Fruit fly (Drosophila melanogaster) Kc167 (cell line): Measurements from ENCODE around the gene SmD1.

ENCODE experiments used
- Myc ChIP-seq: fragments of >200 bp; optimal IDR thresholded peaks from 2 replicates; lab custom pipeline; 2017; ENCODE audit warnings: missing external identifiers
- Sin3A ChIP-seq: fragments of >200 bp; optimal IDR thresholded peaks from 2 replicates; lab custom pipeline; 2018; ENCODE audit warnings: missing external identifiers
- h ChIP-seq: fragments of >200 bp; optimal IDR thresholded peaks from 3 replicates; lab custom pipeline; 2018; ENCODE audit warnings: missing external identifiers
- insv ChIP-seq: fragments of >200 bp; optimal IDR thresholded peaks from 3 replicates; lab custom pipeline; 2018; ENCODE audit warnings: missing external identifiers
- psq ChIP-seq: fragments of >200 bp; optimal IDR thresholded peaks from 2 replicates; lab custom pipeline; 2017; ENCODE audit warnings: missing external identifiers
- ttk ChIP-seq: sonication (Bioruptor generic); optimal IDR thresholded peaks from 2 replicates; lab custom pipeline; 2017; ENCODE audit warnings: missing external identifiers

SmD1 gene

DNA sequence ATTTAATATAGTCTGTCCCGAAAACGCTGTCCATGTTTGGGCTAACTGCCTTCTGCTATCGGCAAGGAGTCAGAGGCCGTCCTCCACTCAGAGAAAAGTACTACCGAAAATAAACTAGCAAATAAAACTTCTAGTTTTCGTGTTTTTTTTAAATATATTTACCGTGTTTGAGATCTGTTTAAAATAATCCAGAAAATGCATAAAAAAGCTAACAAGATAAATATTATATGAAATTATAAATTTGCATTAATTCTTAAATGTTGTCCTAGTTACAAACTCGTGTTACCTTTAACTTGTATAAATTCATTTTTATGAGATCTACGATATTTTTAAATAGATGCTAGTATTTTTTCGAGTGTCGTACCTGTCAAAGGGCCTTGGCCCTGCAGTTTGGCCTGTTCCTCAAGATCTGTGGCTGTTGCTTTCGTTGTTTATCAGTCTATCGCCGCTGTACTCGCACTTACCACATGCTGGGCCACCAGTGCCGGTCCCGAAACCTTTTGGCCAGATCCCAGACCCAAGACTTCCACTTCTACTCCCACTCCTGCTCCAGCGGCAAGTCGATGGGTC is 30.9 kb downstream of the SmD1 start:
- TF ChIP-seq Sin3A (lab: Kevin White, UChicago) (no peak), ttk (lab: Kevin White, UChicago) (no peak), Myc (no peak), h (lab: Kevin White, UChicago) (no peak), psq (lab: Kevin White, UChicago) (no peak)

DNA sequence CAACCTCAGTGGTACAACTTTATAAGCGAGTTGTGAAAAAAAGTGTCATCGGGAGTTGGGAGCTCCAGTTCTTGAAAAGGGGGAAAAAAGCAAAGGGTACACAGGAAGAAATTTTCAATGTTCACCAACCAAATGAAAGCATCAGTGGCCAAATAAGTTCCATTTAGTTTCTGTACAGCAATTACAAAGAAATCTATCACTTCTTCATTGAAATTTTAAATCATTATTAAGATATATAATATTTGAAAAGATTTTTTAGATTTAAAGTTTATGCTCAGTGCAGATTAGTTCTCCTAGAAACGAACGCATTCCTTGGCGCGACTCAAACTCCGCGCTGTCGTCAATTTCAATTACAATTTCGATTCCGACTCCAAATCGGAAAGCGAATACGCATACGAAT is 33.1 kb downstream of the SmD1 start:
- no peak for TF ChIP-seq insv (lab: Kevin White, UChicago)

DNA sequence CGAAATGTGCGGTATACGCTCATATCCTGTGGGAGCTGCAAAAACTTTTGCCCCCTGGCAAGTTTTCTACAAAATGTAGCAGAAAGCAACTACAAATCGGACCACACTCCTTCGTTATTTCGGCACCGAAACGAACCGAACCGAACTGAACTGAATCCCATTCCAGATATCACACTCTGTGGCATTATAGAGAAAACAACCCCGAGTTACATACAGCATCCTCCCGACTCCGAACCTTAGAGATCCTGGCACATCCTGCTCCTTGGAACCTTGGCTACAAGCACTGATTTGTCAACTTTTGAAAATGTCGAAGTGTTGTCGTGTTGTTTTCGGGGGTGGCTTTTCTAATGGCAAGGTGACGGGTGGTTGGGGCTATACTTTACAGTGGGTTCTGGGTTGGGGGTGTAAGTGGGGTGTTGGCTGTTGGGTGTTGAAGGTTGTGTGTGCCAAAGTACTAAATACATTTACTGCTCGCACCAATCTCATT is 33.9 kb downstream of the SmD1 start:
- TF ChIP-seq psq (lab: Kevin White, UChicago): no peak

DNA sequence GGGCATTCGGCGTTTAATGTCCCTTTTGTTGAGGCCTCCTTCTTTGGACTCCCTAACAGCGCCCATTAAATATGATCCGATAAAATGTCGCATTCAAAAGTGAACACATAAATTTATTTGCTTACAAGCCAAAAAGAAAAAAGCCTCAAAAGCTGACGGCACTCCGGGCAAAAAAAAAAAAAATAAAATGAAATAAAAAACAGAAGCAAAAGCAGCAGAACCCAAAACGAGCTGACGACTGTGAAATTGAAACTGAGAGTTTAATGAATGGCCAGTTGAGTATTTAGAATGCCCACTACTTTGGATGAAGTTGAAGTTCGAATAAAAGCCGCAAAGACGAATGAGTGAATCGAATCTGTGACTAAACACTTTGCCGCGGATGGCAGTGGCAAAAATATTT is 36.2 kb downstream of the SmD1 start:
- no peak for TF ChIP-seq Myc

DNA sequence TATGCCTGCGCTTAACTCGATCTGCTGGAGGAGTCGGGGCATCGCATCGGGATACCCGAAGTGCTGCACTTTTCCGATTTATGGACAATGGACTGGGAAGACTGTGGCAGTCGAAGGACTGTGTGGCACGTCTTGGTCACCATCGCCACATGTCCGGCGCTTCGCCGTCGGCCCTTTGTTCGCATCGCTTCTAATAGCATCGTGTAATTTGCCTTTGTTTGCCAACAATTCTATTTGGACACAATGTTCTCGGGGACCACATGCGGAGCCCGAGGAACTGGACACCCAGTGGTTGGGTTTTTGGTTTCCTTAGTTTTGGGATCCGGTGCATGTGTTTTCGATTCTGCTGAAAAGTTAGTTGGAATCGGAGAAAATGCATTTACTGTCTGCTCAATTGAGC is 36.9 kb downstream of the SmD1 start:
- TF ChIP-seq insv (lab: Kevin White, UChicago) (no peak), psq (lab: Kevin White, UChicago) (no peak), Myc (no peak), h (lab: Kevin White, UChicago) (no peak), ttk (lab: Kevin White, UChicago) (no peak), Sin3A (lab: Kevin White, UChicago) (no peak)

DNA sequence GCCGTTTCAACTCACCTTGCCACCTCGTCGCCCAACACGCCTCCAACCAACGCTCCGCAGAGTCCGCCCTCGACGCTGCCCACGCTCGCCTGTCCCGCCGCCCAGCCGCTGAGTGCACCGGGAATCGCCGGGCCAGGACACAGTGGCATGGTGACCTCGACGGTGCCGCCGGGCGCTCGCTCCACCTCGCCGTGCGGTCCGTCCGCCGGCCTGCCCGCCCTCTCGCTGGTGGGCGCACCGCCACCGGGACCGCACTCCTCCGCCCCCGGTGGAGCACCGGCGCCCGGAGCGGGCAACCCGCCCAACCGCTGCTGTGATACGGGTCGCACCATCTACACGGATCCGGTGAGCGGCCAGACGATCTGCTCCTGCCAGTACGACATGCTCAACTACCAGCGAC is 37.9 kb downstream of the SmD1 start:
- TF ChIP-seq h (lab: Kevin White, UChicago): no peak
- TF ChIP-seq ttk (lab: Kevin White, UChicago): no peak
- TF ChIP-seq Myc: no peak
- TF ChIP-seq psq (lab: Kevin White, UChicago): no peak
- no peak for TF ChIP-seq insv (lab: Kevin White, UChicago)
- TF ChIP-seq Sin3A (lab: Kevin White, UChicago): no peak

DNA sequence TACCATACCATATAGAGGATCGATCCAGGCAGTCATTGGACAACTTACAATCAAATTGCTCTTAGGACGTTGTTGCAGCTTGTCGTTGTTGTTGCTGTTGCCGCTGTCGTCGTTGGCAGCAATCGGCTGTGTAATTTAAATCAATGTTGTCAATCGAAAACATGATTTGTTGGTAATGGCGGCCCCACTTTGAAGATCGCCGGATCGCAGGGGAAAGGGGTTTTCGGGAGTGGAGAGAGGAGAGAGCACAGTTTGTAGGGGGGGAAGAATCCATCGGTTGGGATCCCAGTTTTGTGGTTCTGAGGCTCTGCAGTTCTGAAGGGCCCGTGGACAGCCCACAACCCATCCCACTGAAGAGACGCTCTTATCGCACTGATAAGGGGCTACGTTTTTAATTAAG is 38.7 kb downstream of the SmD1 start:
- no peak for TF ChIP-seq Myc
- TF ChIP-seq ttk (lab: Kevin White, UChicago): no peak
- no peak for TF ChIP-seq insv (lab: Kevin White, UChicago)

DNA sequence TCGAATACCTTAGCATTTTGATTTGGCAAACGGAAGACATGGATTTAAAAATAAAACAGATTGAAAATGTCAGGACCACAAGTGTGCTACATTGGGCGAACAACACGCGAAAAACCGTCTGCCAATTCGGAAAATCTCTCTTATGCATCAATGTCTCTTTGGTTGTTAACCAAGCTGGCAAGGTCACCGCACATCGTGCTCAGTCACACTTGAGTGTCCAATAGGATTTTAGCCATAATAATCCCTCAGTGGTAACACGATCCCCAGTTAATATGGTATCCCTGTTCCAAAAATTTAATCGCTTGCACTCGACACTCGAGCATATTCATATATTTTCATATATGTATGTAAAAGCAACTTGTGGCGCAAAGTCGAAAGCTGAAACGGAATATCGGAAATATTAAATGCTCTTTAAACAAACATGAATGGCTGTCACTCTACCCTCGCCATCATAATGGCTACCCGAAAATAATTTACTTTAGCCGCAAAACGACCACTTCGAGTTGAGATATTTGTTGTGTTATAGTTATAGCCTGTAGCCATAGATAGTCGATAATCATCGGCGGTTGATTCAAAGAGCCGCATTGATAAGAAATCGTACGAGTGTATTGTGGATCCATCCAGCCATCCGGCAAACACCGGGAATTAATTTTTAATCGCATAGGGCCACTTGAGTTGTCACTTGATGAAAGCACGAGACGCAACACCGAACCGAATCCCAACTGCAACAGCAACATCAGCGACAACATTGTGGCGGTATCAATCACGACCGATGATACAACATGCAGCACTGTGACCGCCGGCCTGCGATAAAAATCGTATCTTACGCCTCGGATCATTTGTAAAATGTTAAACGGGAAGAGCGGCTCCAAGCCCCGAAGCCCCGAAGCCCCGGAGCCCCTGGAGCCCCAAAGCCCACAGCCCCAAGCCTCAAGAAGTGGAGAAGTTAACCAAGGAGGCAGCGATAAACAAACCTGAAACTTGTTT is 39.6 kb downstream of the SmD1 start:
- TF ChIP-seq insv (lab: Kevin White, UChicago): no peak
- no peak for TF ChIP-seq h (lab: Kevin White, UChicago)
- TF ChIP-seq psq (lab: Kevin White, UChicago): no peak
- TF ChIP-seq Myc: no peak
- TF ChIP-seq ttk (lab: Kevin White, UChicago): no peak
- TF ChIP-seq Sin3A (lab: Kevin White, UChicago): no peak

DNA sequence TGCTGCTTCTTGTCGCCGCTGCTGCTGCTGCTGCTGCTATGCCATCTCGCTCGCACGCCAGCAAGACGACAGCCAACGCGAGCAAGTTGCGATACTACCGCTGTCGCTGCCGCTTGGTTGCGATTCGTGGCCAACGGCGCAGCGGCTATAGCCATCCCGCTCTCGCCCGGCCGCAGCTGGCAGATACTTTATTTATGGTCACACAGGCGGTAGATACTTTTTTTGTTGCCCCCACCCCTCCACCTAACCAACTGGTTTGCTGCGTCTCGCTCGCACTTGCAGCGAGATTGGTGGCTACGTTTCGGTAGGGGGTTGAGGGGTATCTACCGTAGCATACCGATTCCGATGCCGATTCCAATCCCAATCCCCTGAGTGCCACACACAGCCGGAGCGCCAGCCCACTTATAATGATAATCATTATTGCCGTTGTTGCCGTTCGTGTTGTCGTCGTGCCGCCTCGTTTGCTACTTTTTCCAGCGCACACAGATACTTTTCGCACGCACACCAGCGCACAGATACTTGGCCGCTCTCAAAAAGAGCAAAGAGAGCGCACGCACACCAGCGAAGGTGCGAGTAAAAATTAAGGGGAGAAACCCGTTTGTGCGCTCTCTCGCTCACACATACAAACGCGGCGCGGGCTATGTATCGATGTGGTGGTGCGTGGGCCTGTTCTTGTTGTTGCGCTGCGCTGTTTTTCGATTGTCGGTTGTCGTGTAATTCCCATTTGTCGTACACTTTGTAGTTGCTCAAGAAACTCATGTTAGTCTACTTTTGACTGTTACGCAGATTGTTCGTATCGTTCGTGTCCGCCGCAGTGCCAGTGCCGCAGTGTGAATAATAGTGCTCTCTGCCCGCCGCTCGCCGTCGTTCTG is 41.3 kb downstream of the SmD1 start, which contains the start of gene mirr:
Gene mirr, plus strand, starts transcription at position 759 of the 872 bp plus-strand sequence.
- no peak for TF ChIP-seq insv (lab: Kevin White, UChicago)
- TF ChIP-seq h (lab: Kevin White, UChicago): no peak
- no peak for TF ChIP-seq ttk (lab: Kevin White, UChicago)
- TF ChIP-seq Sin3A (lab: Kevin White, UChicago): no peak
- TF ChIP-seq psq (lab: Kevin White, UChicago): no peak
- TF ChIP-seq Myc: no peak

DNA sequence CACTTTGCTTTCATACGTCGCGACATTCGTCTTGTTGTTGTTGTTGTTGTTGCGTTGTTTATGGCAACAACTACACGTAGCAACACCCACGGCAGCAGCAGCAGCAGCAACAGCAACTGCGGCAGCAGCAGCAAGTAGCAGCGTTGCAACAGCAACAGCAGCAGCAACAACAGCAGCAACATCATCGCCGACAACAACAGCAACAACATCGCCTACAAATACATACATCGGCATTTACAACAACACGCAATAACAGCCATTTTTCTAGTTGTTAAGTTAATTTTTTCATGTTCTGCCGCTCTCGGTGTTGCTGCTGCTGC is 41.9 kb downstream of the SmD1 start:
- TF ChIP-seq h (lab: Kevin White, UChicago): no peak

DNA sequence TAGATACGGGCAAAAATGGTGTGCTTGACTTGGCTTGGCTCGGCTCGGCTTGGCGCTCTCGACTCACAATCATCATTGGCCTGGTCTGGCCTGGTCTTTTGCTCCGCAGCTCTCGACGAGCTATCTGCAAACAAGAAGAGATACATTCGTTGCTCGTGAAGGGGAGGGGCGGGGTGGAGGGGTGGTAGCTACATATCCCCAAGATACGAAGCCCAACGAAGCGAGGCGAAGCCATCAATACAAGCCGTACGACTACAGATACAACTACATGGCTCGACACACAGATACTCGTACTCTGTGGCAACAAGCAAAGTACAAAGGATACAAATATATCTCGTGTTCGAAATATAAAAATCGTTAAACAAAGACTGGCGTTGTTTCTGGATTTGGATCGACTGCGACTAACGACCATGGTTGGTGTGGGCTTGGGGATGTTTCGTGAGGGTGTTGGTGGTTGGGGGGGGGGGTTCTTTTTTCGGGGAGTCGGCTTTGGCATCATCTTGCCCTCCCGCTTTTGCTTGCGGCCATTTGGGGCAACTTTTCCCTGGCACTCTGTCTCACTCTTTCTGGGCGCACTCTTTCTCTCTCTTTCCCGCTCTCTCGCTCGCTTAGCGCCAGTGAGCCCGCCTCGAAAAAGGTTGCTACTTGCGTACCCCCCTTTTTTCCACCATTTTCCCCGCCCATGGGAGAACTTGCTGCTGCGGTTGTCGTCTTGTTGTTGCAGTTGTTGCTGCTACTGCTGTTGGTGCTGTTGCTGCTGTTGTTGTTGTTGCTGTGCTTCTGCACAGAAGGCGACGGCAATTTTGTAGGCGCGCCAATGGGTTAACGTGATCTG is 43.9 kb downstream of the SmD1 start:
- TF ChIP-seq h (lab: Kevin White, UChicago) (no peak), Sin3A (lab: Kevin White, UChicago) (no peak), Myc (no peak), ttk (lab: Kevin White, UChicago) (no peak), psq (lab: Kevin White, UChicago) (no peak), insv (lab: Kevin White, UChicago) (no peak)

DNA sequence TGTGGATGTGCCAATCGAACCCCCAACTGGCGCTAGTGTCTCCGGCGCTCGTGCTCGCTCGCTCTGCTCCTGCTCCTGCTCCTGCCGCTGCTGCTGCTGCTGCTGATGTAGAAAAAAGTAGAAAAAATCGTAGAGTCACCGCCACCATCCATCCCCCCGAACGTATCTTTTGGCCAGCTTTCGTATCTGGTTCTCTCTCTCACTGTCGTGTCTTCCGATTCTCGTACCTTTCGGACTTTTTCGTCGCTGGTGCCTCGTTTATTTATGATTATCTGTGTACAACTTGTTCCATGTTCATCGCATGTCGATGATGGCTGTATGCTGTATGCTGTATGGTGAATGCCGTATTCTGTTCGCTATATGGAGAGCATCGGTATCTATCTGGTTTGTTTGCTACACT is 45.7 kb downstream of the SmD1 start:
- TF ChIP-seq h (lab: Kevin White, UChicago): no peak
- no peak for TF ChIP-seq Myc
- TF ChIP-seq insv (lab: Kevin White, UChicago): no peak
- no peak for TF ChIP-seq Sin3A (lab: Kevin White, UChicago)
- TF ChIP-seq ttk (lab: Kevin White, UChicago): no peak
- no peak for TF ChIP-seq psq (lab: Kevin White, UChicago)
